Fruit fly (Drosophila melanogaster): Measurements from ENCODE around the gene Hsc70-4.

Gene Hsc70-4

dm6 chr3R:15277926-15278869, 35.7 kb downstream of the Hsc70-4 start, which contains the start of the genes MRG15 and Tm1:
TSS of gene MRG15 (minus strand) at chr3R:15278109.
TSS of gene Tm1 (plus strand) at chr3R:15278220.
- TF ChIP-seq unc-4 (GFP tag; IDR thresholded peaks at IDR 0.05; ENCODE audit: partially characterized antibody): peak; percentile 70
- TF ChIP-seq CG2875 (GFP tag; optimal IDR thresholded peaks at IDR 0.05): no peak
- no peak for TF ChIP-seq CG15269 (tag; optimal IDR thresholded peaks at IDR 0.05)
- peak; percentile 12 for TF ChIP-seq CG9727 (GFP tag; optimal IDR thresholded peaks at IDR 0.05)
- TF ChIP-seq Med (GFP tag): peak; percentile 35
- peak; percentile 49; the same call in 1 of the 2 replicates for TF ChIP-seq inv (GFP tag; IDR thresholded peaks at IDR 0.05; ENCODE audit: partially characterized antibody)
- TF ChIP-seq Dbx (GFP tag; IDR thresholded peaks at IDR 0.05): no peak
- TF ChIP-seq CG4820 (GFP tag; optimal IDR thresholded peaks at IDR 0.05): no peak
- peak; percentile 33; the same call in 1 of the 2 replicates for TF ChIP-seq CG9932 (GFP tag; IDR thresholded peaks at IDR 0.05)
- no peak for TF ChIP-seq fd102C (GFP tag; optimal IDR thresholded peaks at IDR 0.05)
- no peak for TF ChIP-seq CHES-1-like (GFP tag; optimal IDR thresholded peaks at IDR 0.05)
- peak; percentile 10 for TF ChIP-seq sug (tag; optimal IDR thresholded peaks at IDR 0.05)
- TF ChIP-seq CG9876 (GFP tag; optimal IDR thresholded peaks at IDR 0.05): no peak
- 0 out of 3 replicates have a peak, but pooled peaks have one; percentile 36 for TF ChIP-seq ci (GFP tag; IDR thresholded peaks at IDR 0.05)
- peak; percentile 35 for TF ChIP-seq trem (tag; optimal IDR thresholded peaks at IDR 0.05)
- no peak for TF ChIP-seq CG7357 (GFP tag; IDR thresholded peaks at IDR 0.05)
- peak; percentile 66; the same call in 2 of the 3 replicates for TF ChIP-seq knrl (GFP tag; IDR thresholded peaks at IDR 0.05; ENCODE audit: partially characterized antibody)
- TF ChIP-seq CG17829 (tag; optimal IDR thresholded peaks at IDR 0.05): no peak
- TF ChIP-seq CG14860 (GFP tag; IDR thresholded peaks at IDR 0.05; ENCODE audit: partially characterized antibody): peak; percentile 53; the same call in 2 of the 3 replicates
- TF ChIP-seq CG32532 (GFP tag; IDR thresholded peaks at IDR 0.05): no peak
- peak; percentile 67 for TF ChIP-seq nerfin-2 (GFP tag; IDR thresholded peaks at IDR 0.05; ENCODE audit: partially characterized antibody)
- peak; percentile 58 for TF ChIP-seq tna (GFP tag; IDR thresholded peaks at IDR 0.05; ENCODE audit: partially characterized antibody)
- peak; percentile 89 for TF ChIP-seq sqz (GFP tag; optimal IDR thresholded peaks at IDR 0.05)
- peak; percentile 99 for TF ChIP-seq D19B (GFP tag; optimal IDR thresholded peaks at IDR 0.05)
- no peak for TF ChIP-seq wdn (GFP tag; IDR thresholded peaks at IDR 0.05)
- TF ChIP-seq crol (GFP tag; IDR thresholded peaks at IDR 0.05): no peak
- TF ChIP-seq phol (tag; optimal IDR thresholded peaks at IDR 0.05): peak; percentile 45
- TF ChIP-seq HLH4C (GFP tag; IDR thresholded peaks at IDR 0.05; ENCODE audit: partially characterized antibody): peak; percentile 68
- no peak for TF ChIP-seq CG11560 (tag; IDR thresholded peaks at IDR 0.05)
- no peak for TF ChIP-seq Vsx1 (GFP tag; optimal IDR thresholded peaks at IDR 0.05)
- no peak for TF ChIP-seq CG3163 (GFP tag; optimal IDR thresholded peaks at IDR 0.05)
- TF ChIP-seq CG7963 (GFP tag; IDR thresholded peaks at IDR 0.05; ENCODE audit: partially characterized antibody): peak; percentile 48; the same call in 2 of the 3 replicates
- peak; percentile 43; the same call in 1 of the 3 replicates for TF ChIP-seq mld (GFP tag; IDR thresholded peaks at IDR 0.05; ENCODE audit: partially characterized antibody)
- no peak for TF ChIP-seq jing (GFP tag; optimal IDR thresholded peaks at IDR 0.05)
- no peak for TF ChIP-seq CG6683 (GFP tag; optimal IDR thresholded peaks at IDR 0.05)
- TF ChIP-seq Ets97D (GFP tag; optimal IDR thresholded peaks at IDR 0.05): no peak
- peak; percentile 79 for TF ChIP-seq MBD-R2 (GFP tag; IDR thresholded peaks at IDR 0.05)
- no peak for TF ChIP-seq CG10462 (GFP tag; optimal IDR thresholded peaks at IDR 0.05)
- TF ChIP-seq Neu2 (GFP tag; optimal IDR thresholded peaks at IDR 0.05; ENCODE audit: borderline replicate concordance): no peak
- TF ChIP-seq CG13287 (GFP tag; IDR thresholded peaks at IDR 0.05; ENCODE audit: partially characterized antibody): peak; percentile 72
- TF ChIP-seq CG6791 (GFP tag; IDR thresholded peaks at IDR 0.05; ENCODE audit: partially characterized antibody): peak; percentile 61
- no peak for TF ChIP-seq CG15073 (GFP tag; optimal IDR thresholded peaks at IDR 0.05)
- TF ChIP-seq CG33213 (GFP tag; optimal IDR thresholded peaks at IDR 0.05): no peak
- TF ChIP-seq CG6254 (GFP tag; optimal IDR thresholded peaks at IDR 0.05): no peak
- TF ChIP-seq pho (GFP tag; optimal IDR thresholded peaks at IDR 0.05): no peak
- TF ChIP-seq CG12744 (GFP tag; optimal IDR thresholded peaks at IDR 0.05): no peak
- TF ChIP-seq Doc3 (GFP tag; IDR thresholded peaks at IDR 0.05; ENCODE audit: partially characterized antibody): peak; percentile 70
